Worm (Caenorhabditis elegans): ENCODE results near the gene clc-4.

The clc-4 gene

ce11 chrX:10766123-10766622, 17.5 kb downstream of the clc-4 start (continued):
- peak; percentile 58 for TF ChIP-seq ets-4 (tag; optimal IDR thresholded peaks at IDR 0.05)
- no peak for TF ChIP-seq ama-1 (optimal IDR thresholded peaks at IDR 0.05)
- peak; percentile 97 for TF ChIP-seq ceh-34 (tag; optimal IDR thresholded peaks at IDR 0.05)
- peak; percentile 79 for TF ChIP-seq hlh-8 (tag; optimal IDR thresholded peaks at IDR 0.05)

- TF ChIP-seq nfya-1 (tag; optimal IDR thresholded peaks at IDR 0.05) (no peak), unc-55 (GFP tag; optimal IDR thresholded peaks at IDR 0.05) (no peak), ztf-16 (tag; optimal IDR thresholded peaks at IDR 0.05) (no peak), ceh-24 (tag; optimal IDR thresholded peaks at IDR 0.05) (no peak), ceh-19 (GFP tag; optimal IDR thresholded peaks at IDR 0.05) (no peak), T23F11.4 (GFP tag; optimal IDR thresholded peaks at IDR 0.05) (no peak), ceh-31 (tag; optimal IDR thresholded peaks at IDR 0.05) (no peak), madf-2 (tag; optimal IDR thresholded peaks at IDR 0.05) (no peak), ceh-6 (GFP tag; optimal IDR thresholded peaks at IDR 0.05) (no peak), K09A11.1 (tag; optimal IDR thresholded peaks at IDR 0.05; ENCODE audit: insufficient read depth) (no peak), sox-2 (GFP tag; IDR thresholded peaks at IDR 0.05) (no peak), ceh-22 (tag; optimal IDR thresholded peaks at IDR 0.05) (no peak), ceh-30 (tag; optimal IDR thresholded peaks at IDR 0.05) (no peak), lim-6 (tag; optimal IDR thresholded peaks at IDR 0.05) (no peak), hlh-8 (tag; optimal IDR thresholded peaks at IDR 0.05) (no peak), hlh-30 (tag; optimal IDR thresholded peaks at IDR 0.05; ENCODE audit: insufficient read depth) (no peak), ceh-34 (tag; optimal IDR thresholded peaks at IDR 0.05) (no peak), che-1 (tag; optimal IDR thresholded peaks at IDR 0.05) (no peak), sox-4 (tag; optimal IDR thresholded peaks at IDR 0.05) (no peak)
Measured at ce11 chrX:10763383-10763782, 20.3 kb downstream of the clc-4 start.

ce11 chrX:10760958-10761357, 22.8 kb downstream of the clc-4 start:
- TF ChIP-seq odd-2 (tag; optimal IDR thresholded peaks at IDR 0.05) (no peak), unc-42 (tag; optimal IDR thresholded peaks at IDR 0.05) (no peak), fkh-10 (GFP tag; optimal IDR thresholded peaks at IDR 0.05) (no peak), C08G9.2 (tag; optimal IDR thresholded peaks at IDR 0.05) (no peak), ceh-6 (GFP tag; optimal IDR thresholded peaks at IDR 0.05) (no peak), K02D7.2 (tag; optimal IDR thresholded peaks at IDR 0.05) (no peak), T23F11.4 (GFP tag; optimal IDR thresholded peaks at IDR 0.05) (no peak), ceh-45 (GFP tag; IDR thresholded peaks at IDR 0.05) (no peak), lim-6 (tag; optimal IDR thresholded peaks at IDR 0.05) (no peak), ahr-1 (tag; optimal IDR thresholded peaks at IDR 0.05) (no peak), pax-1 (tag; optimal IDR thresholded peaks at IDR 0.05) (no peak), ceh-18 (tag; optimal IDR thresholded peaks at IDR 0.05) (no peak), syd-9 (tag; optimal IDR thresholded peaks at IDR 0.05) (no peak), gmeb-2 (tag; optimal IDR thresholded peaks at IDR 0.05) (no peak), madf-2 (tag; optimal IDR thresholded peaks at IDR 0.05) (no peak), nhr-11 (tag; optimal IDR thresholded peaks at IDR 0.05) (no peak), che-1 (tag; optimal IDR thresholded peaks at IDR 0.05) (no peak), ets-4 (tag; optimal IDR thresholded peaks at IDR 0.05) (no peak)

ce11 chrX:10758453-10758852, 25.3 kb downstream of the clc-4 start:
- TF ChIP-seq elt-4 (tag; optimal IDR thresholded peaks at IDR 0.05) (no peak), elt-2 (tag; optimal IDR thresholded peaks at IDR 0.05) (no peak), pag-3 (tag; optimal IDR thresholded peaks at IDR 0.05; ENCODE audit: borderline replicate concordance) (no peak), sox-2 (GFP tag; IDR thresholded peaks at IDR 0.05) (no peak), madf-2 (tag; optimal IDR thresholded peaks at IDR 0.05) (no peak), hlh-30 (tag; optimal IDR thresholded peaks at IDR 0.05; ENCODE audit: insufficient read depth) (no peak), ref-2 (tag; optimal IDR thresholded peaks at IDR 0.05) (no peak), unc-42 (tag; optimal IDR thresholded peaks at IDR 0.05) (peak; percentile 15), lin-11 (tag; optimal IDR thresholded peaks at IDR 0.05) (no peak)

Data from whole organism, late embryonic.